Fruit fly (Drosophila melanogaster) whole organism, pupa: ENCODE measurements around the gene CG12035.

Experiments used
- CG13204 ChIP-seq: fragments of 200-800 bp; sonication (Bioruptor generic); optimal IDR thresholded peaks from 2 replicates; lab custom pipeline; 2018; ENCODE audit warnings: missing biosample characterization, mild to moderate bottlenecking, missing genetic modification characterization, moderate library complexity
- CG9948 ChIP-seq: fragments of 200-800 bp; sonication (Bioruptor generic); optimal IDR thresholded peaks from 2 replicates; lab custom pipeline; 2018; ENCODE audit warnings: missing biosample characterization, mild to moderate bottlenecking, missing genetic modification characterization, moderate library complexity
- Ets98B ChIP-seq: fragments of 200-800 bp; sonication (Bioruptor generic); IDR thresholded peaks from 2 replicates; pipeline ENCODE4 v1.3.6; 2022; ENCODE audit warnings: missing biosample characterization, missing genetic modification characterization
- Pif1A ChIP-seq: fragments of 200-800 bp; sonication (Bioruptor generic); optimal IDR thresholded peaks from 3 replicates; lab custom pipeline; 2016; ENCODE audit warnings: missing biosample characterization, missing genetic modification characterization

dm6 chr3L:1745432-1745831, 21.2 kb downstream of the CG12035 start:
- TF ChIP-seq Pif1A (GFP tag; lab: Kevin White, UChicago) (no peak), CG13204 (GFP tag; lab: Kevin White, UChicago) (no peak), CG9948 (tag; lab: Kevin White, UChicago) (no peak), Ets98B (GFP tag; lab: Robert Waterston, UW) (no peak)
